Fruit fly (Drosophila melanogaster): ENCODE data around the gene CG12239.

CG12239 gene

DNA sequence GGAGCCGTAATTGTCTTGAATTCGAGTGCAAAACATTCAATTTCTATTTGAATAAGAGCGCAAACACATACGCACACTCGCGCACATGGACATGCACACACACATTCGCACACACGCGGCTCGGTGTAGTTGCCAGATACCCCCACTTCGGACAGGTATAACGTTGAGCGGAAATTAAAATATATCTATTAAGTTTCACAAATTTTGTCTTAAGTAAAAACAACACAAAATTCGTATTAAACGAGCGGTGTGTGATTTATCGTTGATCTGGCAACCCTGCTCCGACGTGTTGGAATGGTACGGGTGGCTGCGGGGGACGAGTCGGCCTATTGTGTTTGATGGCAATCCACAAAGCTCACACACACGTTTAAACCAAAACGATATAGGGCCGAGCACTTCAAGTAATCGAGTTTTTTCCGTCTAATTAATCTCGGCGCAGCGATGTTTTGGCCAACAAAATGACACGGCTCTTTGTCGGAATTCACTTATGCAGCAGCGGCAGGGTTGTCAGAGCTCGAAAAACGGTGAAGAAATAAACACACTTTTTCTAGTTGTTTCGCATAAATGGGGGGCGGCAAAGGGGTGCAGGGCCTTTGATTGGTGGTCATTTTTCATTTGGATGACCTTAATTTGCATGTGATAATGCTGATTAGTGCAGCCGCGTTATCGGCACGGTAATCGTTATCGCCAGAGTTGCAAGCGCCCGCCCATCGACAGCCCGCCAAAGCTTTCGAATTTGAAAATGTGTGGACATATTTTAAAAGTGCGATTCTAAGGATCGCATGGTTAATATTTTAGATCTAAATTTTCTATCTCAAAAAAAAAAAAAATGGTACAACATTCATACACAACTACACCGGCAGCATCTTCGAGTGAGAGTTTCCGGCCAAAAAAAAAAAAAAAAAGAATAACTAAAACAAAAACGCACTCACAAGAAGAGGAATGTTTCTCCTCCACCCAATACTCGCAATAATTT lies 45.8 kb upstream of the CG12239 start (continued):
- TF ChIP-seq sv (GFP tag; optimal IDR thresholded peaks at IDR 0.05) (peak; percentile 64), dl (GFP tag; optimal IDR thresholded peaks at IDR 0.05; ENCODE audit: insufficient read depth in 1 of 2, partially characterized antibody in 2 of 2) (no peak), OdsH (GFP tag; optimal IDR thresholded peaks at IDR 0.05) (peak; percentile 75), Rel (GFP tag; optimal IDR thresholded peaks at IDR 0.05) (no peak), Rel (tag; optimal IDR thresholded peaks at IDR 0.05) (peak; percentile 54), Myc (optimal IDR thresholded peaks at IDR 0.05) (no peak), Dif (GFP tag; optimal IDR thresholded peaks at IDR 0.05; ENCODE audit: partially characterized antibody) (no peak), brk (GFP tag; optimal IDR thresholded peaks at IDR 0.05) (no peak), Hnf4 (GFP tag; optimal IDR thresholded peaks at IDR 0.05) (peak; percentile 84), Jra (GFP tag; optimal IDR thresholded peaks at IDR 0.05) (peak; percentile 59)

DNA sequence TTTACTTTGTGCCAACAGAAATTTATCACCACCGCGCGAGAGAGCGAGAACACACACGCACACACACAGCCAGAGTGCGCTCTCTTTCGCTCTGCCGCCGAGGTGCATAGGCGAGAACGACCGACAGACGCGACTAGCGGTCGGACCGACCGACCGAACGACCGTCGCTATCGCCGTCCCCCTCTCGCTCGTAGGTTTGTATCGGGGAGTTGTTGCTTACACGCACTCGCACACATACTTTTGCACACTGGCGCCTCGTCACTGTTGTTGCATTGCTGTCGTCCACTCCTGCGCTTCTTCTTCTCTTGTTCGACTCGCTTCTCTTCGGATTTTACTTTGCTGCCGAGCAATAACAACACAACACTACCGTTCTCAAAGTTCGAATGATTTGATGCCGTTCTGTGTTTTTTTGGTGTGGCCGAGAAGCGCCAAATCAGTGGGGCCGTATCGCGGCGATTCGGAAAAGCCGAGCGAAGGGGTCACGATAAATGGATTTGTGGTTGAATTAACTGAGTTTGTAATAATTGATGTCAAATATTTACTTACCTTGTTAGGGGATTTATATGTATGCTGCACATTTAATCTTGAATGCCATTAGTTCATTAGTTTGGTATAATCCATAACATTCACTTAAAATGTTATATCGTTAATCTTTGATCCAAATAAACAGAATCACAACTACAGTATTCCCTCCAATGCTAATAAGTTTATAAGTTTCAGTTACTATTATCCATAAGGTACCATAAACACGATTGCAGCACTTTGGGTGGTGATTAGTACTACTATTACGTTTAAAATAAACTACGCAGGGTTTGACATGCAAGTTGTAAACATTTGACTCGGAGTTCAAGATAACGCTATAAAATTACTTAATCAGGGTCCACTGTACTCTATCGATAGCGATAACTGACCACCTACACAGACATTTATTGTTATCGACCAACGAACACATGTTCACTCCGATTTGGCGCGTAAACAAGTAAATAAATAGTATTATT lies 44.8 kb upstream of the CG12239 start, which contains the start of the genes IntS6 and Rtel1:
IntS6 (minus strand) TSS at position 391 of the 998 bp plus-strand sequence.
Rtel1 (plus strand) TSS at position 884 of the 998 bp plus-strand sequence.
- TF ChIP-seq tai (GFP tag; optimal IDR thresholded peaks at IDR 0.05) (no peak), sage (GFP tag; optimal IDR thresholded peaks at IDR 0.05) (peak; percentile 88), GATAd (GFP tag; optimal IDR thresholded peaks at IDR 0.05) (peak; percentile 44), dsf (GFP tag; optimal IDR thresholded peaks at IDR 0.05; ENCODE audit: borderline replicate concordance) (peak; percentile 56), ey (GFP tag; optimal IDR thresholded peaks at IDR 0.05) (peak; percentile 93), CrebA (GFP tag; optimal IDR thresholded peaks at IDR 0.05; ENCODE audit: borderline replicate concordance) (no peak), Hr78 (GFP tag; optimal IDR thresholded peaks at IDR 0.05) (no peak), pan (optimal IDR thresholded peaks at IDR 0.05) (no peak), woc (GFP tag; optimal IDR thresholded peaks at IDR 0.05) (peak; percentile 95), usp (GFP tag; optimal IDR thresholded peaks at IDR 0.05) (no peak), Vsx2 (GFP tag; optimal IDR thresholded peaks at IDR 0.05; ENCODE audit: partially characterized antibody) (no peak), Rel (GFP tag; optimal IDR thresholded peaks at IDR 0.05) (no peak), Rel (tag; optimal IDR thresholded peaks at IDR 0.05) (peak; percentile 71), Dfd (GFP tag; optimal IDR thresholded peaks at IDR 0.05) (no peak), OdsH (GFP tag; optimal IDR thresholded peaks at IDR 0.05) (peak; percentile 81), br (GFP tag; optimal IDR thresholded peaks at IDR 0.05) (peak; percentile 87), fru (GFP tag; optimal IDR thresholded peaks at IDR 0.05) (peak; percentile 91), Mio (GFP tag; optimal IDR thresholded peaks at IDR 0.05) (peak; percentile 42), sv (GFP tag; optimal IDR thresholded peaks at IDR 0.05) (peak; percentile 83), Sp1 (GFP tag; optimal IDR thresholded peaks at IDR 0.05) (peak; percentile 91), brk (GFP tag; optimal IDR thresholded peaks at IDR 0.05) (peak; percentile 73), Dif (GFP tag; optimal IDR thresholded peaks at IDR 0.05; ENCODE audit: partially characterized antibody) (peak; percentile 71), N (GFP tag; optimal IDR thresholded peaks at IDR 0.05) (no peak), CG32264 (GFP tag; optimal IDR thresholded peaks at IDR 0.05) (peak; percentile 86), foxo (GFP tag; optimal IDR thresholded peaks at IDR 0.05) (peak; percentile 58 to 94), dl (GFP tag; optimal IDR thresholded peaks at IDR 0.05; ENCODE audit: insufficient read depth in 1 of 2, partially characterized antibody in 2 of 2) (peak; percentile 33 to 79), h (GFP tag; optimal IDR thresholded peaks at IDR 0.05) (peak; percentile 92), rgr (GFP tag; optimal IDR thresholded peaks at IDR 0.05) (peak; percentile 88), jim (GFP tag; optimal IDR thresholded peaks at IDR 0.05) (peak; percentile 35), lola (GFP tag; optimal IDR thresholded peaks at IDR 0.05) (no peak), Myc (optimal IDR thresholded peaks at IDR 0.05) (no peak), CG9705 (GFP tag; optimal IDR thresholded peaks at IDR 0.05) (peak; percentile 94), Hr83 (GFP tag; optimal IDR thresholded peaks at IDR 0.05; ENCODE audit: poor library complexity, severe bottlenecking) (peak; percentile 75), Abd-B (GFP tag; optimal IDR thresholded peaks at IDR 0.05) (no peak), Jra (GFP tag; optimal IDR thresholded peaks at IDR 0.05) (peak; percentile 75), dmrt93B (GFP tag; optimal IDR thresholded peaks at IDR 0.05) (peak; percentile 82), Hnf4 (GFP tag; optimal IDR thresholded peaks at IDR 0.05) (peak; percentile 88), psq (GFP tag; optimal IDR thresholded peaks at IDR 0.05) (peak; percentile 82), HLH106 (tag; optimal IDR thresholded peaks at IDR 0.05) (peak; percentile 95)

Measured in whole organism, wandering third instar larva.